Worm (Caenorhabditis elegans) whole organism, L4 larva: Measurements from ENCODE around the gene K02F6.5.

Source experiments
- F26F4.8 ChIP-seq: fragments of 200-800 bp; sonication (Bioruptor generic); conservative IDR thresholded peaks from 2 replicates; pipeline ENCODE4 v1.3.6; 2022; ENCODE audit warnings: missing genetic modification characterization, missing compliant biosample characterization
- T20F7.1 ChIP-seq: fragments of 200-800 bp; sonication (Bioruptor generic); optimal IDR thresholded peaks from 2 replicates; lab custom pipeline; 2018; ENCODE audit warnings: mild to moderate bottlenecking, missing genetic modification characterization, missing compliant biosample characterization
- Y105C5A.15 ChIP-seq: fragments of 200-800 bp; sonication (Bioruptor generic); IDR thresholded peaks from 2 replicates; pipeline ENCODE4 v1.3.6; 2022; ENCODE audit warnings: missing genetic modification characterization, missing compliant biosample characterization
- Y5F2A.4 ChIP-seq: fragments of 200-800 bp; sonication (Bioruptor generic); optimal IDR thresholded peaks from 2 replicates; lab custom pipeline; 2018; ENCODE audit warnings: mild to moderate bottlenecking, missing genetic modification characterization, missing compliant biosample characterization
- Y75B8A.6 ChIP-seq: fragments of 200-800 bp; sonication (Bioruptor generic); IDR thresholded peaks from 2 replicates; pipeline ENCODE4 v1.3.6; 2022; ENCODE audit warnings: missing genetic modification reagents, missing genetic modification characterization, missing compliant biosample characterization
- ZK337.2 ChIP-seq: fragments of 200-800 bp; sonication (Bioruptor generic); IDR thresholded peaks from 2 replicates; pipeline ENCODE4 v1.3.6; 2022; ENCODE audit warnings: missing genetic modification reagents, missing genetic modification characterization, missing compliant biosample characterization
- aha-1 ChIP-seq: fragments of 150-350 bp; peaks from one replicate; lab custom pipeline; 2014; ENCODE audit warnings: missing biosample characterization, missing genetic modification characterization
- aly-2 ChIP-seq: sonication (generic microtip); optimal IDR thresholded peaks from 2 replicates; lab custom pipeline; 2018; ENCODE audit warnings: missing biosample characterization, missing genetic modification characterization
- ama-1 ChIP-seq: fragments of 150-350 bp; optimal IDR thresholded peaks from 2 replicates; lab custom pipeline; 2014; ENCODE audit warnings: inconsistent platforms, mixed read lengths
- arid-1 ChIP-seq: fragments of 200-800 bp; sonication (Bioruptor generic); conservative IDR thresholded peaks from 2 replicates; pipeline ENCODE4 v1.3.6; 2022; ENCODE audit warnings: missing genetic modification reagents, missing genetic modification characterization, missing compliant biosample characterization
- attf-4 ChIP-seq: sonication (generic microtip); optimal IDR thresholded peaks from 3 replicates; lab custom pipeline; 2017; ENCODE audit warnings: missing biosample characterization, missing genetic modification characterization
- ceh-32 ChIP-seq: sonication (generic microtip); optimal IDR thresholded peaks from 2 replicates; lab custom pipeline; 2016; ENCODE audit warnings: mild to moderate bottlenecking, missing genetic modification characterization, missing compliant biosample characterization; ENCODE audit not compliant: poor library complexity
- ceh-62 ChIP-seq: sonication (generic microtip); optimal IDR thresholded peaks from 2 replicates; lab custom pipeline; 2017; ENCODE audit warnings: missing biosample characterization, missing genetic modification characterization
- ceh-82 ChIP-seq: sonication (generic microtip); optimal IDR thresholded peaks from 2 replicates; lab custom pipeline; 2017; ENCODE audit warnings: missing biosample characterization, missing genetic modification characterization
- ces-1 ChIP-seq: fragments of 150-350 bp; sonication (generic microtip); optimal IDR thresholded peaks from 4 replicates; lab custom pipeline; 2014; ENCODE audit warnings: missing biosample characterization, missing genetic modification reagents, missing genetic modification characterization
- cey-2 ChIP-seq: sonication (generic microtip); optimal IDR thresholded peaks from 3 replicates; lab custom pipeline; 2017; ENCODE audit warnings: missing genetic modification characterization, mild to moderate bottlenecking, missing compliant biosample characterization, antibody characterized with exemption, borderline replicate concordance; ENCODE audit not compliant: insufficient read depth
- daf-12 ChIP-seq: fragments of 150-350 bp; optimal IDR thresholded peaks from 2 replicates; lab custom pipeline; 2014; ENCODE audit warnings: missing biosample characterization, missing genetic modification reagents, missing genetic modification characterization
- daf-16 ChIP-seq, 3 experiments: sonication (generic microtip); optimal IDR thresholded peaks; 2 replicates each; lab custom pipeline; 2016 to 2017; ENCODE audit warnings: missing genetic modification characterization in 3 of 3, missing genetic modification reagents in 3 of 3, mild to moderate bottlenecking in 2 of 3, missing compliant biosample characterization in 2 of 3, missing biosample characterization in 1 of 3, moderate library complexity in 1 of 3
- dpl-1 ChIP-seq: fragments of 150-350 bp; optimal IDR thresholded peaks from 2 replicates; lab custom pipeline; 2014; ENCODE audit warnings: missing biosample characterization, missing genetic modification reagents, missing genetic modification characterization
- duxl-1 ChIP-seq: sonication (generic microtip); optimal IDR thresholded peaks from 2 replicates; lab custom pipeline; 2016; ENCODE audit warnings: mild to moderate bottlenecking, missing genetic modification characterization, moderate library complexity, missing compliant biosample characterization; ENCODE audit not compliant: poor library complexity
- egl-27 ChIP-seq: sonication (generic microtip); optimal IDR thresholded peaks from 3 replicates; lab custom pipeline; 2017; ENCODE audit warnings: missing biosample characterization, missing genetic modification reagents, missing genetic modification characterization
- egl-43 ChIP-seq: fragments of 200-800 bp; sonication (Bioruptor generic); IDR thresholded peaks from 2 replicates; pipeline ENCODE4 v1.3.6; 2022; ENCODE audit warnings: missing genetic modification reagents, missing genetic modification characterization, missing compliant biosample characterization
- fkh-10 ChIP-seq: fragments of 150-350 bp; optimal IDR thresholded peaks from 2 replicates; lab custom pipeline; 2014; ENCODE audit warnings: missing biosample characterization, missing genetic modification reagents, missing genetic modification characterization
- gei-8 ChIP-seq: fragments of 200-800 bp; sonication (Bioruptor generic); optimal IDR thresholded peaks from 2 replicates; lab custom pipeline; 2018; ENCODE audit warnings: mild to moderate bottlenecking, missing genetic modification characterization, missing compliant biosample characterization
- hlh-11 ChIP-seq: fragments of 200-800 bp; sonication (Bioruptor generic); optimal IDR thresholded peaks from 2 replicates; lab custom pipeline; 2018; ENCODE audit warnings: mild to moderate bottlenecking, missing genetic modification characterization, missing compliant biosample characterization
- jun-1 ChIP-seq: fragments of 150-350 bp; optimal IDR thresholded peaks from 2 replicates; lab custom pipeline; 2014; ENCODE audit warnings: missing biosample characterization, missing genetic modification reagents, missing genetic modification characterization
- lin-1 ChIP-seq: fragments of 200-800 bp; sonication (Bioruptor generic); IDR thresholded peaks from 2 replicates; pipeline ENCODE4 v1.3.6; 2022; ENCODE audit warnings: missing genetic modification reagents, missing genetic modification characterization, missing compliant biosample characterization
- lin-38 ChIP-seq: fragments of 200-800 bp; sonication (Bioruptor generic); IDR thresholded peaks from 2 replicates; pipeline ENCODE4 v1.3.6; 2022; ENCODE audit warnings: missing genetic modification reagents, missing genetic modification characterization, missing compliant biosample characterization
- lir-3 ChIP-seq: sonication (generic microtip); optimal IDR thresholded peaks from 2 replicates; lab custom pipeline; 2016; ENCODE audit warnings: mild to moderate bottlenecking, missing genetic modification characterization, missing compliant biosample characterization
- lsy-2 ChIP-seq, 2 experiments: fragments of 150-350 bp in 1 of 2; sonication (generic microtip) in 1 of 2; optimal IDR thresholded peaks; 2 replicates each; lab custom pipeline; 2014 to 2017; ENCODE audit warnings: missing biosample characterization in 2 of 2, missing genetic modification characterization in 2 of 2
- madf-5 ChIP-seq, 2 experiments: fragments of 200-800 bp; sonication (Bioruptor generic); IDR thresholded peaks; 2 replicates each; pipeline ENCODE4 v1.3.6; 2022; ENCODE audit warnings: missing compliant biosample characterization in 2 of 2, missing genetic modification characterization in 2 of 2
- mdl-1 ChIP-seq, 2 experiments: fragments of 150-350 bp in 1 of 2; sonication (generic microtip) in 1 of 2; optimal IDR thresholded peaks; 2 replicates each; lab custom pipeline; 2014 to 2017; ENCODE audit warnings: missing biosample characterization in 2 of 2, missing genetic modification characterization in 2 of 2
- mdt-29 ChIP-seq: fragments of 200-800 bp; sonication (Bioruptor generic); IDR thresholded peaks from 2 replicates; pipeline ENCODE4 v1.3.6; 2022; ENCODE audit warnings: missing genetic modification reagents, missing genetic modification characterization, missing compliant biosample characterization
- mxl-2 ChIP-seq: fragments of 200-800 bp; sonication (Bioruptor generic); conservative IDR thresholded peaks from 2 replicates; pipeline ENCODE4 v1.3.6; 2022; ENCODE audit warnings: missing genetic modification reagents, missing genetic modification characterization, missing compliant biosample characterization
- mxl-3 ChIP-seq: fragments of 200-800 bp; sonication (Bioruptor generic); optimal IDR thresholded peaks from 2 replicates; lab custom pipeline; 2018; ENCODE audit warnings: mild to moderate bottlenecking, missing genetic modification characterization, missing compliant biosample characterization
- nhr-10 ChIP-seq: fragments of 150-350 bp; optimal IDR thresholded peaks from 2 replicates; lab custom pipeline; 2014; ENCODE audit warnings: missing biosample characterization, missing genetic modification characterization
- nhr-111 ChIP-seq: fragments of 200-800 bp; sonication (Bioruptor generic); optimal IDR thresholded peaks from 2 replicates; lab custom pipeline; 2018; ENCODE audit warnings: mild to moderate bottlenecking, missing genetic modification characterization, missing compliant biosample characterization
- nhr-42 ChIP-seq: fragments of 200-800 bp; sonication (Bioruptor generic); IDR thresholded peaks from 2 replicates; pipeline ENCODE4 v1.3.6; 2022; ENCODE audit warnings: missing genetic modification characterization, missing compliant biosample characterization
- nhr-6 ChIP-seq: fragments of 150-350 bp; optimal IDR thresholded peaks from 2 replicates; lab custom pipeline; 2014; ENCODE audit warnings: missing biosample characterization, missing genetic modification characterization
- pha-4 ChIP-seq, 2 experiments: fragments of 150-350 bp in 1 of 2; fragments of 200-800 bp in 1 of 2; sonication (Bioruptor generic) in 1 of 2; IDR thresholded peaks in 1 of 2; optimal IDR thresholded peaks in 1 of 2; 2 replicates each; pipeline versions ENCODE4 v1.3.6 to Lab custom; 2014 to 2022; ENCODE audit warnings: missing genetic modification characterization in 2 of 2, missing genetic modification reagents in 2 of 2, missing biosample characterization in 1 of 2, missing compliant biosample characterization in 1 of 2
- rbr-2 ChIP-seq: sonication (generic microtip); optimal IDR thresholded peaks from 2 replicates; lab custom pipeline; 2016; ENCODE audit warnings: missing genotype, missing genetic modification characterization, missing compliant biosample characterization
- saeg-2 ChIP-seq: fragments of 200-800 bp; sonication (Bioruptor generic); IDR thresholded peaks from 2 replicates; pipeline ENCODE4 v1.3.6; 2022; ENCODE audit warnings: missing genetic modification reagents, missing genetic modification characterization, missing compliant biosample characterization
- sdz-12 ChIP-seq: fragments of 200-800 bp; sonication (Bioruptor generic); optimal IDR thresholded peaks from 2 replicates; lab custom pipeline; 2018; ENCODE audit warnings: mild to moderate bottlenecking, missing genetic modification characterization, missing compliant biosample characterization
- set-16 ChIP-seq: fragments of 200-800 bp; sonication (Bioruptor generic); IDR thresholded peaks from 2 replicates; pipeline ENCODE4 v1.3.6; 2022; ENCODE audit warnings: missing genetic modification reagents, missing genetic modification characterization, missing compliant biosample characterization
- snpc-1.2 ChIP-seq: fragments of 200-800 bp; sonication (Bioruptor generic); IDR thresholded peaks from 2 replicates; pipeline ENCODE4 v1.3.6; 2022; ENCODE audit warnings: missing genetic modification reagents, missing genetic modification characterization, missing compliant biosample characterization
- snpc-4 ChIP-seq: fragments of 150-350 bp; optimal IDR thresholded peaks from 2 replicates; lab custom pipeline; 2014; ENCODE audit warnings: missing biosample characterization, missing genetic modification characterization
- unc-130 ChIP-seq: sonication (generic microtip); optimal IDR thresholded peaks from 2 replicates; lab custom pipeline; 2016; ENCODE audit warnings: missing genetic modification reagents, missing genetic modification characterization, missing compliant biosample characterization
- zag-1 ChIP-seq: fragments of 150-350 bp; optimal IDR thresholded peaks from 2 replicates; lab custom pipeline; 2014; ENCODE audit warnings: missing biosample characterization, missing genetic modification characterization
- zip-11 ChIP-seq: fragments of 200-800 bp; sonication (Bioruptor generic); IDR thresholded peaks from 2 replicates; pipeline ENCODE4 v1.3.6; 2022; ENCODE audit warnings: missing genetic modification characterization, missing compliant biosample characterization
- ztf-11 ChIP-seq: fragments of 150-350 bp; optimal IDR thresholded peaks from 2 replicates; lab custom pipeline; 2014; ENCODE audit warnings: missing biosample characterization, missing genetic modification characterization
- ztf-7 ChIP-seq: fragments of 150-350 bp; optimal IDR thresholded peaks from 2 replicates; lab custom pipeline; 2014; ENCODE audit warnings: missing biosample characterization, missing genetic modification characterization

The K02F6.5 gene

DNA sequence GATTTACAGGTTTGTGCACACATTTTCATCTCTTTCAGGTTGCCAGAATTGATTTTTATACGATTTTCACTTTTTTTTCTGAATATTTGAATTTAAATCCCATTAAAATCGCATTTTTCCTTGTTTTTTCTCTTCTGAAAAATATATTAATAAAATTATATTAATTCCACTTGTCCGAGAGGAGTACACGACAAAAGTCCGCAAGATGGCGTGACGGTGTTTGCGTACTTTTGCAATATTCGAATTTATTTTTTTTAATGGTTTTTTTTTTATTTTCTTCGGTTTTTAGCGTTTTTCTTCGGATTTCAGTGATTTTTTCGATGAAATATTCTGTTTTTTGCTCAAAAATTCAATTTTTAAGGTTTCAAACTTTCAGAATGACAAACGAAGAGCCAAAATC is 30.3 kb downstream of the K02F6.5 start, which contains the start of gene usp-39 (continued):
- no peak for TF ChIP-seq Y75B8A.6 (GFP tag; lab: Robert Waterston, UW)
- TF ChIP-seq ceh-82 (tag; lab: Kevin White, UChicago): no peak
- no peak for TF ChIP-seq ztf-11 (tag; lab: Kevin White, UChicago)
- no peak for TF ChIP-seq nhr-10
- no peak for TF ChIP-seq lin-1 (GFP tag; lab: Robert Waterston, UW)
- peak; percentile 44 for TF ChIP-seq fkh-10
- TF ChIP-seq unc-130 (GFP tag; lab: Kevin White, UChicago): peak; percentile 48
- TF ChIP-seq ama-1 (lab: Kevin White, UChicago): no peak
- TF ChIP-seq snpc-4 (tag; lab: Kevin White, UChicago): no peak
- TF ChIP-seq snpc-1.2: peak; percentile 55; the same call in 1 of the 2 replicates
- no peak for TF ChIP-seq egl-27 (tag; lab: Kevin White, UChicago)
- no peak for TF ChIP-seq rbr-2
- peak; percentile 93 for TF ChIP-seq ces-1 (GFP tag; lab: Kevin White, UChicago)
- TF ChIP-seq saeg-2 (GFP tag; lab: Robert Waterston, UW): no peak
- TF ChIP-seq zag-1: no peak
- peak; percentile 48 for TF ChIP-seq duxl-1 (tag; lab: Kevin White, UChicago)
- no peak for TF ChIP-seq lir-3 (tag; lab: Kevin White, UChicago)
- 0 out of 2 replicates have a peak, but pooled peaks have one; percentile 44 for TF ChIP-seq nhr-42 (GFP tag; lab: Robert Waterston, UW)
- TF ChIP-seq ceh-62: no peak
- TF ChIP-seq gei-8 (GFP tag; lab: Kevin White, UChicago): no peak
- no peak for TF ChIP-seq ceh-32 (tag; lab: Kevin White, UChicago)
- TF ChIP-seq dpl-1 (GFP tag; lab: Kevin White, UChicago): peak; percentile 86
- no peak for TF ChIP-seq hlh-11
- TF ChIP-seq daf-16 (GFP tag; optimal IDR thresholded peaks at IDR 0.05; lab: Kevin White, UChicago): no peak
- peak; percentile 65 for TF ChIP-seq daf-16 (tag; optimal IDR thresholded peaks at IDR 0.05; lab: Kevin White, UChicago)
- no peak for TF ChIP-seq zip-11 (GFP tag; lab: Robert Waterston, UW)
- TF ChIP-seq arid-1: 0 out of 2 replicates have a peak, but pooled peaks have one; percentile 19
- TF ChIP-seq ztf-7: no peak
- TF ChIP-seq madf-5 (GFP tag; IDR thresholded peaks at IDR 0.05; lab: Robert Waterston, UW): no peak
- TF ChIP-seq mdl-1 (tag; optimal IDR thresholded peaks at IDR 0.05; lab: Kevin White, UChicago): peak in 1 of 2 experiments; percentile 3
- TF ChIP-seq nhr-111 (GFP tag; lab: Kevin White, UChicago): no peak
- TF ChIP-seq T20F7.1 (GFP tag; lab: Kevin White, UChicago): no peak
- peak; percentile 56; the same call in 1 of the 2 replicates for TF ChIP-seq ZK337.2 (GFP tag; lab: Robert Waterston, UW)
- no peak for TF ChIP-seq nhr-6 (tag; lab: Kevin White, UChicago)
- TF ChIP-seq Y5F2A.4: no peak
- TF ChIP-seq mxl-2 (GFP tag; lab: Robert Waterston, UW): no peak
- no peak for TF ChIP-seq mxl-3 (GFP tag; lab: Kevin White, UChicago)
- TF ChIP-seq lsy-2 (tag; optimal IDR thresholded peaks at IDR 0.05; lab: Kevin White, UChicago): peak; percentile 15 to 94
- TF ChIP-seq aly-2 (tag; lab: Kevin White, UChicago): no peak
- no peak for TF ChIP-seq cey-2 (tag; lab: Kevin White, UChicago)
- no peak for TF ChIP-seq attf-4 (tag; lab: Kevin White, UChicago)
- TF ChIP-seq jun-1 (tag; lab: Kevin White, UChicago): no peak
- TF ChIP-seq Y105C5A.15 (GFP tag; lab: Robert Waterston, UW): no peak
- TF ChIP-seq lin-38 (GFP tag; lab: Robert Waterston, UW): peak; percentile 88
- TF ChIP-seq pha-4 (GFP tag; IDR thresholded peaks at IDR 0.05; lab: Robert Waterston, UW): peak; percentile 61; the same call in 1 of the 2 replicates
- no peak for TF ChIP-seq pha-4 (tag; optimal IDR thresholded peaks at IDR 0.05; lab: Kevin White, UChicago)
- no peak for TF ChIP-seq aha-1 (tag; lab: Kevin White, UChicago)
- no peak for TF ChIP-seq daf-12 (tag; lab: Kevin White, UChicago)
- TF ChIP-seq mdt-29 (GFP tag; lab: Robert Waterston, UW): no peak
- TF ChIP-seq set-16 (GFP tag; lab: Robert Waterston, UW): no peak
- no peak for TF ChIP-seq sdz-12 (GFP tag; lab: Kevin White, UChicago)
- TF ChIP-seq F26F4.8 (GFP tag; lab: Robert Waterston, UW): no peak
- no peak for TF ChIP-seq egl-43
